Worm (Caenorhabditis elegans) whole organism, late embryonic: ENCODE data around the gene ugt-9.

Source experiments
- F13H6.1 ChIP-seq: sonication (generic microtip); optimal IDR thresholded peaks from 2 replicates; lab custom pipeline; 2016; ENCODE audit warnings: missing genetic modification characterization, missing compliant biosample characterization
- ama-1 ChIP-seq: fragments of 150-350 bp; optimal IDR thresholded peaks from 2 replicates; lab custom pipeline; 2014
- ceh-14 ChIP-seq: sonication (generic microtip); optimal IDR thresholded peaks from 2 replicates; lab custom pipeline; 2016; ENCODE audit warnings: missing genotype, missing genetic modification characterization, missing compliant biosample characterization
- ceh-30 ChIP-seq: fragments of 150-350 bp; optimal IDR thresholded peaks from 2 replicates; lab custom pipeline; 2014; ENCODE audit warnings: missing biosample characterization, missing genetic modification characterization
- ceh-31 ChIP-seq: sonication (generic microtip); optimal IDR thresholded peaks from 2 replicates; lab custom pipeline; 2016; ENCODE audit warnings: missing genetic modification characterization, missing compliant biosample characterization
- dmd-4 ChIP-seq: sonication (generic microtip); optimal IDR thresholded peaks from 2 replicates; lab custom pipeline; 2016; ENCODE audit warnings: borderline replicate concordance, missing genetic modification characterization, missing compliant biosample characterization
- dve-1 ChIP-seq: sonication (generic microtip); optimal IDR thresholded peaks from 2 replicates; lab custom pipeline; 2017; ENCODE audit warnings: antibody characterized with exemption, mild to moderate bottlenecking, missing genetic modification characterization, missing compliant biosample characterization
- ets-4 ChIP-seq: sonication (generic microtip); optimal IDR thresholded peaks from 2 replicates; lab custom pipeline; 2016; ENCODE audit warnings: missing genetic modification characterization, missing compliant biosample characterization
- hlh-13 ChIP-seq: fragments of 200-800 bp; sonication (Bioruptor generic); optimal IDR thresholded peaks from 2 replicates; lab custom pipeline; 2018; ENCODE audit warnings: mild to moderate bottlenecking, missing genetic modification characterization, missing compliant biosample characterization
- nfya-1 ChIP-seq: sonication (generic microtip); optimal IDR thresholded peaks from 2 replicates; lab custom pipeline; 2017; ENCODE audit warnings: missing genetic modification characterization, mild to moderate bottlenecking, missing compliant biosample characterization, antibody characterized with exemption, moderate library complexity
- pat-9 ChIP-seq: fragments of 200-800 bp; sonication (Bioruptor generic); optimal IDR thresholded peaks from 2 replicates; lab custom pipeline; 2018; ENCODE audit warnings: mild to moderate bottlenecking, missing genetic modification characterization, moderate library complexity, missing compliant biosample characterization
- pha-4 ChIP-seq: fragments of 150-350 bp; optimal IDR thresholded peaks from 2 replicates; lab custom pipeline; 2018; ENCODE audit warnings: missing biosample characterization, missing genetic modification reagents, missing genetic modification characterization
- pqm-1 ChIP-seq: sonication (generic microtip); optimal IDR thresholded peaks from 2 replicates; lab custom pipeline; 2016; ENCODE audit warnings: missing genetic modification characterization, missing compliant biosample characterization
- rnt-1 ChIP-seq: sonication (generic microtip); optimal IDR thresholded peaks from 2 replicates; lab custom pipeline; 2016; ENCODE audit warnings: missing genetic modification characterization, missing compliant biosample characterization

ce11 chrV:4885372-4885771 is 10.5 kb upstream of the ugt-9 start, which contains the start of gene T19H12.3:
- no peak for TF ChIP-seq rnt-1 (tag; lab: Kevin White, UChicago)
- TF ChIP-seq dve-1 (tag; lab: Kevin White, UChicago), result no peak
- no peak for TF ChIP-seq ceh-30 (tag; lab: Kevin White, UChicago)
- TF ChIP-seq ama-1 (lab: Kevin White, UChicago), result no peak
- TF ChIP-seq pqm-1 (tag; lab: Kevin White, UChicago), result no peak
- no peak for TF ChIP-seq ceh-14 (tag; lab: Kevin White, UChicago)
- no peak for TF ChIP-seq hlh-13 (GFP tag; lab: Kevin White, UChicago)
- no peak for TF ChIP-seq nfya-1 (tag; lab: Kevin White, UChicago)
- TF ChIP-seq pha-4 (tag; lab: Kevin White, UChicago), result no peak
- TF ChIP-seq ets-4 (tag; lab: Kevin White, UChicago), result no peak
- TF ChIP-seq F13H6.1, result no peak
- TF ChIP-seq dmd-4 (tag; lab: Kevin White, UChicago), result no peak
- no peak for TF ChIP-seq ceh-31
- TF ChIP-seq pat-9, result no peak
